Fruit fly (Drosophila melanogaster): ENCODE measurements around the gene Prp18.

DNA sequence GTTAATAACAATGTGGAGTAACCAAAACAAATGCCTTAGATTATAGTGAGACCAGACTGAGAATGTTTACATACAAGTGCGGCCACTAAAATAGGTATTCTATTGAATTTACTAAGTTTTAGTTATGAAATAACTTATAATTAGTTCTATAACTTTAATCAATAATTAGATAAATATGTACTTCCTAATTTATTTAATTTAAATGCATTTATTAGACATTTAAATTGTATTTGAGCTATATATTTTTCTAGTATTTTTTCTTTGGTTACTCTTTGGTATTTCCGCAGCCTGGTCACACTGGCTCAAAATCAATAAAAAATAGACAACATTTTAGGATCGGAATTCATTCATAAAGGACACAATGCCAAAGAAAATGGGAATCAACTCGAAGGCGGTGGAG, at the start of gene Prp18, which contains the start of gene CG6013:
- TF ChIP-seq psq (optimal IDR thresholded peaks at IDR 0.05) (no peak), ttk (optimal IDR thresholded peaks at IDR 0.05) (no peak), Myc (optimal IDR thresholded peaks at IDR 0.05) (no peak), h (optimal IDR thresholded peaks at IDR 0.05) (no peak)

All from Kc167 (cell line).